Worm (Caenorhabditis elegans) whole organism, L2 larva: ENCODE data around the gene Y55F3BR.1.

ENCODE experiments used
- lin-39 ChIP-seq: fragments of 150-350 bp; optimal IDR thresholded peaks from 2 replicates; lab custom pipeline; 2014; ENCODE audit warnings: missing biosample characterization, missing genetic modification reagents, missing genetic modification characterization
- nhr-10 ChIP-seq: sonication (generic microtip); optimal IDR thresholded peaks from 2 replicates; lab custom pipeline; 2017; ENCODE audit warnings: missing biosample characterization, missing genetic modification characterization

ce11 chrIV:824854-825253 is 49.7 kb upstream of the Y55F3BR.1 start, which contains the start of gene zipt-15:
- TF ChIP-seq nhr-10 (no peak), lin-39 (no peak)
